Worm (Caenorhabditis elegans) whole organism, young adult: Measurements from ENCODE around the gene F11D5.1.

Experiments
- B0336.3 ChIP-seq: fragments of 200-800 bp; sonication (Bioruptor generic); IDR thresholded peaks from 2 replicates; pipeline ENCODE4 v1.3.6; 2022; ENCODE audit warnings: missing genetic modification characterization, missing compliant biosample characterization
- F10E7.11 ChIP-seq: sonication (generic microtip); optimal IDR thresholded peaks from 2 replicates; lab custom pipeline; 2017; ENCODE audit warnings: mild to moderate bottlenecking, missing genetic modification characterization, moderate library complexity, missing compliant biosample characterization
- K12H6.12 ChIP-seq: fragments of 200-800 bp; sonication (Bioruptor generic); optimal IDR thresholded peaks from 2 replicates; lab custom pipeline; 2018; ENCODE audit warnings: mild to moderate bottlenecking, missing genetic modification characterization, missing compliant biosample characterization
- Y53F4B.3 ChIP-seq: fragments of 200-800 bp; sonication (Bioruptor generic); IDR thresholded peaks from 2 replicates; pipeline ENCODE4 v1.3.6; 2022; ENCODE audit warnings: missing genetic modification reagents, missing genetic modification characterization, missing compliant biosample characterization
- Y56A3A.18 ChIP-seq: fragments of 200-800 bp; sonication (Bioruptor generic); IDR thresholded peaks from 2 replicates; pipeline ENCODE4 v1.3.6; 2022; ENCODE audit warnings: missing genetic modification reagents, missing genetic modification characterization, missing compliant biosample characterization
- Y67H2A.10 ChIP-seq: fragments of 200-800 bp; sonication (Bioruptor generic); conservative IDR thresholded peaks from 2 replicates; pipeline ENCODE4 v1.3.6; 2022; ENCODE audit warnings: missing genetic modification reagents, missing genetic modification characterization, missing compliant biosample characterization
- Y79H2A.3 ChIP-seq: fragments of 200-800 bp; sonication (Bioruptor generic); conservative IDR thresholded peaks from 2 replicates; pipeline ENCODE4 v1.3.6; 2022; ENCODE audit warnings: missing genetic modification reagents, missing genetic modification characterization, missing compliant biosample characterization
- Y95B8A.8 ChIP-seq: fragments of 200-800 bp; sonication (Bioruptor generic); IDR thresholded peaks from 2 replicates; pipeline ENCODE4 v1.3.6; 2022; ENCODE audit warnings: missing genetic modification reagents, missing genetic modification characterization, missing compliant biosample characterization
- ama-1 ChIP-seq, 3 experiments: fragments of 150-350 bp in 1 of 3; sonication (generic microtip) in 2 of 3; optimal IDR thresholded peaks; 2 replicates each; lab custom pipeline; 2014 to 2018; ENCODE audit warnings: missing biosample characterization in 2 of 3, missing genetic modification characterization in 2 of 3, missing genetic modification reagents in 2 of 3
- aptf-2 ChIP-seq: fragments of 200-800 bp; sonication (Bioruptor generic); conservative IDR thresholded peaks from 2 replicates; pipeline ENCODE4 v1.3.6; 2022; ENCODE audit warnings: missing genetic modification reagents, missing genetic modification characterization, missing compliant biosample characterization
- athp-1 ChIP-seq: sonication (generic microtip); optimal IDR thresholded peaks from 2 replicates; lab custom pipeline; 2017; ENCODE audit warnings: mild to moderate bottlenecking, missing genetic modification characterization, missing compliant biosample characterization
- attf-3 ChIP-seq: fragments of 200-800 bp; sonication (Bioruptor generic); conservative IDR thresholded peaks from 2 replicates; pipeline ENCODE4 v1.3.6; 2022; ENCODE audit warnings: missing genetic modification reagents, missing genetic modification characterization, missing compliant biosample characterization
- bed-1 ChIP-seq: fragments of 200-800 bp; sonication (Bioruptor generic); IDR thresholded peaks from 2 replicates; pipeline ENCODE4 v1.3.6; 2022; ENCODE audit warnings: missing genetic modification reagents, missing genetic modification characterization, missing compliant biosample characterization
- ceh-100 ChIP-seq: fragments of 200-800 bp; sonication (Bioruptor generic); IDR thresholded peaks from 2 replicates; pipeline ENCODE4 v1.3.6; 2022; ENCODE audit warnings: missing genetic modification reagents, missing genetic modification characterization, missing compliant biosample characterization
- ceh-27 ChIP-seq: fragments of 200-800 bp; sonication (Bioruptor generic); optimal IDR thresholded peaks from 2 replicates; lab custom pipeline; 2018; ENCODE audit warnings: mild to moderate bottlenecking, missing genetic modification characterization, moderate library complexity, missing compliant biosample characterization
- ceh-40 ChIP-seq: fragments of 200-800 bp; sonication (Bioruptor generic); IDR thresholded peaks from 2 replicates; pipeline ENCODE4 v1.3.6; 2022; ENCODE audit warnings: missing genetic modification characterization, missing compliant biosample characterization
- chd-7 ChIP-seq: sonication (generic microtip); optimal IDR thresholded peaks from 2 replicates; lab custom pipeline; 2016; ENCODE audit warnings: mild to moderate bottlenecking, missing genetic modification characterization, moderate library complexity, missing compliant biosample characterization
- egl-44 ChIP-seq: fragments of 200-800 bp; sonication (Bioruptor generic); IDR thresholded peaks from 2 replicates; pipeline ENCODE4 v1.3.6; 2022; ENCODE audit warnings: missing genetic modification reagents, missing genetic modification characterization, missing compliant biosample characterization
- egrh-3 ChIP-seq: fragments of 200-800 bp; sonication (Bioruptor generic); IDR thresholded peaks from 2 replicates; pipeline ENCODE4 v1.3.6; 2022; ENCODE audit warnings: missing genetic modification reagents, missing genetic modification characterization, missing compliant biosample characterization
- ets-4 ChIP-seq: fragments of 200-800 bp; sonication (Bioruptor generic); optimal IDR thresholded peaks from 2 replicates; lab custom pipeline; 2018; ENCODE audit warnings: mild to moderate bottlenecking, missing genetic modification characterization, missing compliant biosample characterization
- hlh-12 ChIP-seq: sonication (generic microtip); optimal IDR thresholded peaks from 2 replicates; lab custom pipeline; 2016; ENCODE audit warnings: missing genetic modification characterization, missing compliant biosample characterization
- hmg-1.2 ChIP-seq: fragments of 200-800 bp; sonication (Bioruptor generic); IDR thresholded peaks from 2 replicates; pipeline ENCODE4 v1.3.6; 2022; ENCODE audit warnings: missing genetic modification reagents, missing genetic modification characterization, missing compliant biosample characterization
- hrde-1 ChIP-seq: sonication (generic microtip); optimal IDR thresholded peaks from 2 replicates; lab custom pipeline; 2016; ENCODE audit warnings: missing genetic modification characterization, mild to moderate bottlenecking, missing compliant biosample characterization, moderate library complexity, missing genotype, missing genetic modification reagents, borderline replicate concordance
- hsf-1 ChIP-seq: fragments of 200-800 bp; sonication (Bioruptor generic); IDR thresholded peaks from 2 replicates; pipeline ENCODE4 v1.3.6; 2022; ENCODE audit warnings: missing genetic modification reagents, missing genetic modification characterization, missing compliant biosample characterization
- lag-1 ChIP-seq: fragments of 200-800 bp; sonication (Bioruptor generic); IDR thresholded peaks from 2 replicates; pipeline ENCODE4 v1.3.6; 2022; ENCODE audit warnings: missing genetic modification reagents, missing genetic modification characterization, missing compliant biosample characterization
- lin-35 ChIP-seq, 3 experiments: fragments of 150-350 bp in 2 of 3; sonication (generic microtip) in 1 of 3; optimal IDR thresholded peaks; 2 replicates each; lab custom pipeline; 2014 to 2018; ENCODE audit warnings: missing biosample characterization in 3 of 3, missing genetic modification characterization in 3 of 3, missing genetic modification reagents in 3 of 3
- lin-40 ChIP-seq: sonication (generic microtip); optimal IDR thresholded peaks from 2 replicates; lab custom pipeline; 2016; ENCODE audit warnings: missing genetic modification characterization, mild to moderate bottlenecking, missing compliant biosample characterization, missing genotype, missing genetic modification reagents
- lsl-1 ChIP-seq: fragments of 200-800 bp; sonication (Bioruptor generic); optimal IDR thresholded peaks from 2 replicates; lab custom pipeline; 2018; ENCODE audit warnings: mild to moderate bottlenecking, missing genetic modification characterization, moderate library complexity, missing compliant biosample characterization
- madf-6 ChIP-seq: fragments of 200-800 bp; sonication (Bioruptor generic); IDR thresholded peaks from 2 replicates; pipeline ENCODE4 v1.3.6; 2022; ENCODE audit warnings: missing genetic modification reagents, missing genetic modification characterization, missing compliant biosample characterization
- mcd-1 ChIP-seq: fragments of 200-800 bp; sonication (Bioruptor generic); IDR thresholded peaks from 2 replicates; pipeline ENCODE4 v1.3.6; 2022; ENCODE audit warnings: missing genetic modification reagents, missing genetic modification characterization, missing compliant biosample characterization
- mes-4 ChIP-seq: sonication (generic microtip); optimal IDR thresholded peaks from 2 replicates; lab custom pipeline; 2016; ENCODE audit warnings: missing genotype, missing genetic modification characterization, missing compliant biosample characterization
- mxl-1 ChIP-seq: sonication (generic microtip); optimal IDR thresholded peaks from 2 replicates; lab custom pipeline; 2016; ENCODE audit warnings: missing genetic modification characterization, missing compliant biosample characterization
- nfya-2 ChIP-seq: fragments of 200-800 bp; sonication (Bioruptor generic); IDR thresholded peaks from 2 replicates; pipeline ENCODE4 v1.3.6; 2022; ENCODE audit warnings: missing genetic modification reagents, missing genetic modification characterization, missing compliant biosample characterization
- nhr-120 ChIP-seq: fragments of 200-800 bp; sonication (Bioruptor generic); IDR thresholded peaks from 2 replicates; pipeline ENCODE4 v1.3.6; 2022; ENCODE audit warnings: missing genetic modification characterization, missing compliant biosample characterization
- pbrm-1 ChIP-seq: fragments of 200-800 bp; sonication (Bioruptor generic); IDR thresholded peaks from 2 replicates; pipeline ENCODE4 v1.3.6; 2022; ENCODE audit warnings: missing genetic modification reagents, missing genetic modification characterization, missing compliant biosample characterization
- repo-1 ChIP-seq: sonication (generic microtip); optimal IDR thresholded peaks from 2 replicates; lab custom pipeline; 2017; ENCODE audit warnings: mild to moderate bottlenecking, missing genetic modification characterization, missing compliant biosample characterization
- rpc-1 ChIP-seq, 2 experiments: fragments of 150-350 bp in 1 of 2; sonication (generic microtip) in 1 of 2; optimal IDR thresholded peaks; 2 replicates each; lab custom pipeline; 2014 to 2018; ENCODE audit warnings: missing biosample characterization in 1 of 2, missing genetic modification characterization in 1 of 2, missing genetic modification reagents in 1 of 2, missing genotype in 1 of 2
- sdz-38 ChIP-seq: sonication (generic microtip); optimal IDR thresholded peaks from 2 replicates; lab custom pipeline; 2016; ENCODE audit warnings: missing genotype, missing genetic modification characterization, missing compliant biosample characterization
- snpc-3.4 ChIP-seq: sonication (generic microtip); optimal IDR thresholded peaks from 2 replicates; lab custom pipeline; 2017; ENCODE audit warnings: missing genetic modification characterization, mild to moderate bottlenecking, missing compliant biosample characterization, antibody characterized with exemption, moderate library complexity, missing genotype, missing genetic modification reagents
- tlf-1 ChIP-seq: fragments of 200-800 bp; sonication (Bioruptor generic); optimal IDR thresholded peaks from 2 replicates; lab custom pipeline; 2018; ENCODE audit warnings: mild to moderate bottlenecking, missing genetic modification characterization, missing compliant biosample characterization
- unc-62 ChIP-seq: fragments of 150-350 bp; optimal IDR thresholded peaks from 2 replicates; lab custom pipeline; 2014; ENCODE audit warnings: missing biosample characterization, missing genetic modification reagents, missing genetic modification characterization
- ztf-25 ChIP-seq: fragments of 200-800 bp; sonication (Bioruptor generic); IDR thresholded peaks from 2 replicates; pipeline ENCODE4 v1.3.6; 2022; ENCODE audit warnings: missing genetic modification reagents, missing genetic modification characterization, missing compliant biosample characterization
- ztf-28 ChIP-seq: fragments of 200-800 bp; sonication (Bioruptor generic); IDR thresholded peaks from 2 replicates; pipeline ENCODE4 v1.3.6; 2022; ENCODE audit warnings: missing genetic modification reagents, missing genetic modification characterization, missing compliant biosample characterization
- ztf-6 ChIP-seq: fragments of 200-800 bp; sonication (Bioruptor generic); IDR thresholded peaks from 2 replicates; pipeline ENCODE4 v1.3.6; 2022; ENCODE audit warnings: missing genetic modification reagents, missing genetic modification characterization, missing compliant biosample characterization

F11D5.1 gene

DNA sequence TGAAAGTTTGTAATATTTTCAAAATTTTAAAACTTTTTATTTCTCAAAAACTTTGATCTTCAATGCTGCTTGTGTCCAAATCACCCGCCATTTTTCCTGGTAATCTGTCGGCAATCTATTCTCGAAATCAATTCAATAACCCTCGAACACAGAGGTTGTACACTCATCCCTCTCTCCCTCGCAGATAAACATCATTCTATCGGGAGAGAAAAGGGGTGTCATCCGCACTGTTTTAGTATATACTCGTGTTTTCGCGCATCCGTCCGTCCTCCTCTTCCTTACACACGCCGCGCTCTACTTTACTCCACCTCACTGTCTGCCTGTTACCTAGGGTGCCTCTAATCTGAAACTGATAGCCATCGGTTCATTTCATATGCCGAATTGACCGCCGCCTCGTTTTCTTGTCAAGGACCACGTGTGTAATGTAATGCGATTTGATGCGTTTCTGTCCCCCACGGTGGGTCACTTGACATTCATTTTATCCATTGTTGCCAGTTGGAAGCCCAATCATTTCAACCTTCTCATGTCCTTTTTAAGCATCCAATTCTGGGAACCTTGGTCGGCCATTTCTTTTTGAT lies 10.8 kb downstream of the F11D5.1 start:
- no peak for TF ChIP-seq ets-4 (GFP tag; lab: Kevin White, UChicago)
- no peak for TF ChIP-seq hmg-1.2 (GFP tag; lab: Robert Waterston, UW)
- no peak for TF ChIP-seq lsl-1 (GFP tag; lab: Kevin White, UChicago)
- no peak for TF ChIP-seq K12H6.12
- no peak for TF ChIP-seq chd-7 (tag; lab: Kevin White, UChicago)
- no peak for TF ChIP-seq hrde-1 (tag; lab: Kevin White, UChicago)
- TF ChIP-seq rpc-1 (optimal IDR thresholded peaks at IDR 0.05; lab: Kevin White, UChicago): no peak
- no peak for TF ChIP-seq rpc-1 (tag; optimal IDR thresholded peaks at IDR 0.05; lab: Kevin White, UChicago)
- TF ChIP-seq hsf-1: no peak
- no peak for TF ChIP-seq ceh-40 (GFP tag; lab: Robert Waterston, UW)
- no peak for TF ChIP-seq Y67H2A.10 (GFP tag; lab: Robert Waterston, UW)
- TF ChIP-seq mcd-1 (GFP tag; lab: Robert Waterston, UW): no peak
- TF ChIP-seq B0336.3 (GFP tag; lab: Robert Waterston, UW): no peak
- no peak for TF ChIP-seq athp-1
- TF ChIP-seq tlf-1 (GFP tag; lab: Kevin White, UChicago): no peak
- TF ChIP-seq, all 124 proteins: peak for 0

DNA sequence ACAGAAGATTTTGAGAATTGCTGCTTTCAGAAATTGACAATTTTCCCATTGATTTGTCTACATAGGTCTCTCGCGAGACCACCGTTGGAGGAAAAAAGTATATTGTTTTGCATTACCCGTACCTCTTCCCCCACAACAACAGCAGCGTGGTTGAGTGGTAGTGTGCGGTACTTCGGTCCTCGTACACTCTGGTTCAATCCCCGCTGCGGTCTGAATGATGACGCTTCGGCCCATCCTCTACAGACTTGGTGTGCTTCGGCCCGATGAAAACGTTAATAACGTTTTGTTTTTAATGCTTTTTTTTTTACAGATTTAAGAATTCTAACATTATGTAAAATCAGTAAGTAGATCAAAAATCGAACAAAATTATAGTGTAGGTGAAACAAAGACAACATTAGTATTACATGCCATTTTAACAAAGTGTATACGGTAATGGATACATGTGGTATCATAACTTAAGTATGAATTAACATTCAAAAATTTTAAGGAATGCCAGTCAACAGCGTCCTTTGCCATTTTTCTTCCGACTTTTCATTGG lies 15.0 kb downstream of the F11D5.1 start, which contains the start of gene ZK816.3:
Gene ZK816.3 (plus strand): TSS at position 488 of the 538 bp plus-strand sequence.
- TF ChIP-seq egl-44 (GFP tag; lab: Robert Waterston, UW) (0 out of 2 replicates have a peak, but pooled peaks have one; percentile 41), mxl-1 (peak; percentile 2), B0336.3 (GFP tag; lab: Robert Waterston, UW) (no peak), sdz-38 (tag; lab: Kevin White, UChicago) (no peak), Y67H2A.10 (GFP tag; lab: Robert Waterston, UW) (no peak), madf-6 (GFP tag; lab: Robert Waterston, UW) (peak; percentile 43; the same call in 1 of the 2 replicates), Y53F4B.3 (GFP tag; lab: Robert Waterston, UW) (peak; percentile 49; the same call in 1 of the 2 replicates), unc-62 (no peak), hrde-1 (tag; lab: Kevin White, UChicago) (no peak), ama-1 (optimal IDR thresholded peaks at IDR 0.05; lab: Kevin White, UChicago) (no peak), ama-1 (GFP tag; optimal IDR thresholded peaks at IDR 0.05; lab: Kevin White, UChicago) (peak in 1 of 2 experiments; percentile 46), nfya-2 (no peak), lin-35 (GFP tag; optimal IDR thresholded peaks at IDR 0.05; lab: Kevin White, UChicago) (no peak), Y56A3A.18 (GFP tag; lab: Robert Waterston, UW) (0 out of 2 replicates have a peak, but pooled peaks have one; percentile 66), Y79H2A.3 (GFP tag; lab: Robert Waterston, UW) (no peak), ztf-25 (GFP tag; lab: Robert Waterston, UW) (peak; percentile 61; the same call in 1 of the 2 replicates), ztf-28 (GFP tag; lab: Robert Waterston, UW) (no peak), Y95B8A.8 (no peak), ets-4 (GFP tag; lab: Kevin White, UChicago) (no peak), mes-4 (tag; lab: Kevin White, UChicago) (peak; percentile 4), repo-1 (tag; lab: Kevin White, UChicago) (no peak), F10E7.11 (no peak), snpc-3.4 (tag; lab: Kevin White, UChicago) (peak; percentile 3), attf-3 (GFP tag; lab: Robert Waterston, UW) (no peak; the same call in 1 of the 2 replicates), bed-1 (GFP tag; lab: Robert Waterston, UW) (no peak), mcd-1 (GFP tag; lab: Robert Waterston, UW) (no peak), nhr-120 (GFP tag; lab: Robert Waterston, UW) (0 out of 2 replicates have a peak, but pooled peaks have one; percentile 17), hlh-12 (tag; lab: Kevin White, UChicago) (no peak), ceh-100 (no peak), pbrm-1 (GFP tag; lab: Robert Waterston, UW) (peak; percentile 55; the same call in 1 of the 2 replicates), lin-40 (tag; lab: Kevin White, UChicago) (no peak), egrh-3 (0 out of 2 replicates have a peak, but pooled peaks have one; percentile 7), ztf-6 (GFP tag; lab: Robert Waterston, UW) (no peak), ceh-27 (peak; percentile 78), lag-1 (GFP tag; lab: Robert Waterston, UW) (no peak), hsf-1 (no peak), aptf-2 (no peak)
